Fruit fly (Drosophila melanogaster) Kc167 (cell line): ENCODE data around the gene mge.

Source experiments
- Myc ChIP-seq: fragments of >200 bp; optimal IDR thresholded peaks from 2 replicates; lab custom pipeline; 2017; ENCODE audit warnings: missing external identifiers
- psq ChIP-seq: fragments of >200 bp; optimal IDR thresholded peaks from 2 replicates; lab custom pipeline; 2017; ENCODE audit warnings: missing external identifiers
- ttk ChIP-seq: sonication (Bioruptor generic); optimal IDR thresholded peaks from 2 replicates; lab custom pipeline; 2017; ENCODE audit warnings: missing external identifiers

dm6 chr3L:3933599-3933998, 23.9 kb upstream of the mge start:
- TF ChIP-seq ttk (lab: Kevin White, UChicago) (no peak), psq (no peak), Myc (no peak)
